Fruit fly (Drosophila melanogaster) whole organism, embryonic: ENCODE results near the gene pigs.
A peak's percentile ranks its signal among the peaks of the same experiment; 100 is the strongest.

ENCODE experiments used
- Asciz ChIP-seq: fragments of 200-800 bp; sonication (Bioruptor generic); optimal IDR thresholded peaks from 2 replicates; lab custom pipeline; 2017; ENCODE audit warnings: missing biosample characterization, mild to moderate bottlenecking, missing genetic modification characterization, missing genetic modification reagents
- Atf3 ChIP-seq: fragments of 200-800 bp; sonication (Bioruptor generic); optimal IDR thresholded peaks from 3 replicates; lab custom pipeline; 2016; ENCODE audit warnings: missing biosample characterization, missing genetic modification characterization
- Atf6 ChIP-seq: fragments of 200-800 bp; sonication (Bioruptor generic); IDR thresholded peaks from 2 replicates; pipeline ENCODE4 v1.3.6; 2022; ENCODE audit warnings: missing biosample characterization, missing genetic modification characterization
- CG10431 ChIP-seq: fragments of 200-800 bp; sonication (Bioruptor generic); optimal IDR thresholded peaks from 3 replicates; lab custom pipeline; 2018; ENCODE audit warnings: missing biosample characterization, mild to moderate bottlenecking, missing genetic modification characterization
- CG10543 ChIP-seq: fragments of 200-800 bp; sonication (Bioruptor generic); optimal IDR thresholded peaks from 3 replicates; lab custom pipeline; 2017; ENCODE audit warnings: missing biosample characterization, mild to moderate bottlenecking, missing genetic modification characterization, moderate library complexity
- CG10654 ChIP-seq: fragments of 200-800 bp; sonication (Bioruptor generic); optimal IDR thresholded peaks from 2 replicates; lab custom pipeline; 2016; ENCODE audit warnings: missing biosample characterization, missing genetic modification characterization
- CG12155 ChIP-seq: fragments of 200-800 bp; sonication (Bioruptor generic); optimal IDR thresholded peaks from 3 replicates; lab custom pipeline; 2016; ENCODE audit warnings: missing biosample characterization, missing genetic modification characterization
- CG12219 ChIP-seq: fragments of 200-800 bp; sonication (Bioruptor generic); optimal IDR thresholded peaks from 3 replicates; lab custom pipeline; 2018; ENCODE audit warnings: missing biosample characterization, mild to moderate bottlenecking, missing genetic modification characterization
- CG12769 ChIP-seq: fragments of 200-800 bp; sonication (Bioruptor generic); optimal IDR thresholded peaks from 2 replicates; lab custom pipeline; 2019; ENCODE audit warnings: missing biosample characterization, mild to moderate bottlenecking, missing genetic modification characterization, moderate library complexity
- CG13424 ChIP-seq: fragments of 200-800 bp; sonication (Bioruptor generic); optimal IDR thresholded peaks from 2 replicates; lab custom pipeline; 2019; ENCODE audit warnings: missing biosample characterization, mild to moderate bottlenecking, missing genetic modification characterization, moderate library complexity
- CG13624 ChIP-seq: fragments of 200-800 bp; sonication (Bioruptor generic); optimal IDR thresholded peaks from 2 replicates; lab custom pipeline; 2016; ENCODE audit warnings: missing biosample characterization, missing genetic modification characterization
- CG2120 ChIP-seq: fragments of 200-800 bp; sonication (Bioruptor generic); optimal IDR thresholded peaks from 3 replicates; lab custom pipeline; 2016; ENCODE audit warnings: missing biosample characterization, missing genetic modification characterization
- CG2875 ChIP-seq: fragments of 200-800 bp; sonication (Bioruptor generic); optimal IDR thresholded peaks from 2 replicates; lab custom pipeline; 2017; ENCODE audit warnings: missing biosample characterization, mild to moderate bottlenecking, missing genetic modification characterization, missing genetic modification reagents
- CG3163 ChIP-seq: fragments of 200-800 bp; sonication (Bioruptor generic); optimal IDR thresholded peaks from 3 replicates; lab custom pipeline; 2016; ENCODE audit warnings: missing biosample characterization, missing genetic modification characterization
- CG4424 ChIP-seq: fragments of 200-800 bp; sonication (Bioruptor generic); optimal IDR thresholded peaks from 3 replicates; lab custom pipeline; 2016; ENCODE audit warnings: missing biosample characterization, missing genetic modification characterization
- CG7786 ChIP-seq: fragments of 200-800 bp; sonication (Bioruptor generic); optimal IDR thresholded peaks from 2 replicates; lab custom pipeline; 2016; ENCODE audit warnings: missing biosample characterization, missing genetic modification characterization
- CG8765 ChIP-seq: fragments of 200-800 bp; sonication (Bioruptor generic); IDR thresholded peaks from 2 replicates; pipeline ENCODE4 v1.3.6; 2022; ENCODE audit warnings: missing biosample characterization, missing genetic modification characterization
- Deaf1 ChIP-seq: fragments of 200-800 bp; optimal IDR thresholded peaks from 3 replicates; lab custom pipeline; 2019; ENCODE audit warnings: missing biosample characterization, mild to moderate bottlenecking, missing genetic modification characterization, moderate library complexity
- Elba2 ChIP-seq: fragments of 200-800 bp; sonication (Bioruptor generic); optimal IDR thresholded peaks from 3 replicates; lab custom pipeline; 2016; ENCODE audit warnings: missing biosample characterization, missing genetic modification characterization
- Ets65A ChIP-seq: fragments of 200-800 bp; sonication (Bioruptor generic); peaks from one replicate; lab custom pipeline; 2016; ENCODE audit warnings: missing biosample characterization, missing genetic modification characterization
- Lim3 ChIP-seq: fragments of 200-800 bp; sonication (Bioruptor generic); IDR thresholded peaks from 2 replicates; pipeline ENCODE4 v1.3.6; 2022; ENCODE audit warnings: missing biosample characterization, missing genetic modification characterization
- Lpt ChIP-seq: fragments of >200 bp; optimal IDR thresholded peaks from 2 replicates; lab custom pipeline; 2018; ENCODE audit warnings: missing biosample characterization, missing genetic modification characterization
- Med ChIP-seq: fragments of 200-800 bp; sonication (Bioruptor generic); peaks from one replicate; lab custom pipeline; 2016; ENCODE audit warnings: missing biosample characterization, missing genetic modification characterization, mild to moderate bottlenecking, inconsistent platforms, moderate library complexity
- NC2β ChIP-seq: fragments of 200-800 bp; sonication (Bioruptor generic); optimal IDR thresholded peaks from 2 replicates; lab custom pipeline; 2016; ENCODE audit warnings: missing biosample characterization, missing genetic modification characterization
- Neu2 ChIP-seq: fragments of 200-800 bp; sonication (Bioruptor generic); optimal IDR thresholded peaks from 3 replicates; lab custom pipeline; 2016; ENCODE audit warnings: missing biosample characterization, missing genetic modification characterization, borderline replicate concordance
- Sin3A ChIP-seq: fragments of >200 bp; optimal IDR thresholded peaks from 2 replicates; lab custom pipeline; 2018
- abd-A ChIP-seq: fragments of 200-800 bp; sonication (Bioruptor generic); optimal IDR thresholded peaks from 3 replicates; lab custom pipeline; 2019; ENCODE audit warnings: missing biosample characterization, mild to moderate bottlenecking, missing genetic modification characterization, moderate library complexity
- amos ChIP-seq: fragments of 200-800 bp; sonication (Bioruptor generic); IDR thresholded peaks from 2 replicates; pipeline ENCODE4 v1.3.6; 2022; ENCODE audit warnings: missing biosample characterization, missing genetic modification characterization; ENCODE audit not compliant: partially characterized antibody
- ap ChIP-seq: fragments of 200-800 bp; sonication (Bioruptor generic); IDR thresholded peaks from 2 replicates; pipeline ENCODE4 v1.3.6; 2022; ENCODE audit warnings: missing biosample characterization, missing genetic modification characterization
- az2 ChIP-seq: fragments of 200-800 bp; sonication (Bioruptor generic); optimal IDR thresholded peaks from 3 replicates; lab custom pipeline; 2016; ENCODE audit warnings: missing biosample characterization, missing genetic modification characterization
- bigmax ChIP-seq: fragments of 200-800 bp; sonication (Bioruptor generic); optimal IDR thresholded peaks from 2 replicates; lab custom pipeline; 2018; ENCODE audit warnings: missing biosample characterization, mild to moderate bottlenecking, missing genetic modification characterization
- btn ChIP-seq: fragments of 200-800 bp; sonication (Bioruptor generic); optimal IDR thresholded peaks from 2 replicates; lab custom pipeline; 2016; ENCODE audit warnings: missing biosample characterization, missing genetic modification characterization
- cg ChIP-seq: fragments of 200-800 bp; sonication (Bioruptor generic); optimal IDR thresholded peaks from 3 replicates; lab custom pipeline; 2019; ENCODE audit warnings: missing biosample characterization, mild to moderate bottlenecking, missing genetic modification characterization, moderate library complexity
- chm ChIP-seq: fragments of 200-800 bp; sonication (Bioruptor generic); IDR thresholded peaks from 2 replicates; pipeline ENCODE4 v1.3.6; 2022; ENCODE audit warnings: missing biosample characterization, missing genetic modification characterization
- croc ChIP-seq: fragments of 200-800 bp; sonication (Bioruptor generic); conservative IDR thresholded peaks from 3 replicates; pipeline ENCODE4 v1.3.6; 2022; ENCODE audit warnings: missing biosample characterization, missing genetic modification characterization
- dm ChIP-seq: fragments of 200-800 bp; sonication (Bioruptor generic); optimal IDR thresholded peaks from 3 replicates; lab custom pipeline; 2016; ENCODE audit warnings: missing biosample characterization, missing genetic modification characterization
- ewg ChIP-seq: fragments of 200-800 bp; sonication (Bioruptor generic); optimal IDR thresholded peaks from 3 replicates; lab custom pipeline; 2017; ENCODE audit warnings: mild to moderate bottlenecking, missing biosample characterization, missing genetic modification reagents, missing genetic modification characterization
- fd3F ChIP-seq: fragments of 200-800 bp; sonication (Bioruptor generic); optimal IDR thresholded peaks from 2 replicates; lab custom pipeline; 2018; ENCODE audit warnings: missing biosample characterization, mild to moderate bottlenecking, missing genetic modification characterization, moderate library complexity
- gcm ChIP-seq: fragments of 200-800 bp; sonication (Bioruptor generic); optimal IDR thresholded peaks from 2 replicates; lab custom pipeline; 2019; ENCODE audit warnings: missing biosample characterization, mild to moderate bottlenecking, missing genetic modification characterization, moderate library complexity
- insv ChIP-seq, 2 experiments: fragments of 200-800 bp; sonication (Bioruptor generic); optimal IDR thresholded peaks; 3 replicates each; lab custom pipeline; 2016 to 2018; ENCODE audit warnings: missing biosample characterization in 2 of 2, missing genetic modification characterization in 2 of 2
- jigr1 ChIP-seq: fragments of 200-800 bp; sonication (Bioruptor generic); IDR thresholded peaks from 3 replicates; pipeline ENCODE4 v1.3.6; 2022; ENCODE audit warnings: missing biosample characterization, missing genetic modification characterization
- lola ChIP-seq, 3 experiments: fragments of >200 bp in 2 of 3; fragments of 200-800 bp in 1 of 3; sonication (Bioruptor generic) in 1 of 3; optimal IDR thresholded peaks; 2 replicates each; lab custom pipeline; 2017 to 2019; ENCODE audit warnings: missing biosample characterization in 3 of 3, missing genetic modification characterization in 3 of 3, mild to moderate bottlenecking in 1 of 3, moderate library complexity in 1 of 3
- maf-S ChIP-seq: fragments of 200-800 bp; sonication (Bioruptor generic); optimal IDR thresholded peaks from 2 replicates; lab custom pipeline; 2016; ENCODE audit warnings: missing biosample characterization, missing genetic modification characterization
- pfk ChIP-seq: fragments of 200-800 bp; sonication (Bioruptor generic); optimal IDR thresholded peaks from 2 replicates; lab custom pipeline; 2018; ENCODE audit warnings: missing biosample characterization, mild to moderate bottlenecking, missing genetic modification characterization, moderate library complexity
- pnt ChIP-seq: fragments of 200-800 bp; sonication (Bioruptor generic); optimal IDR thresholded peaks from 3 replicates; lab custom pipeline; 2016; ENCODE audit warnings: missing biosample characterization, missing genetic modification characterization
- sens ChIP-seq: fragments of 200-800 bp; sonication (Bioruptor generic); peaks from one replicate; lab custom pipeline; 2016; ENCODE audit warnings: missing biosample characterization, missing genetic modification characterization
- sens-2 ChIP-seq: fragments of 200-800 bp; sonication (Bioruptor generic); IDR thresholded peaks from 2 replicates; pipeline ENCODE4 v1.3.6; 2022; ENCODE audit warnings: missing biosample characterization, missing genetic modification characterization
- slp2 ChIP-seq: fragments of 200-800 bp; sonication (Bioruptor generic); optimal IDR thresholded peaks from 2 replicates; lab custom pipeline; 2016; ENCODE audit warnings: missing biosample characterization, missing genetic modification characterization
- tup ChIP-seq: fragments of 200-800 bp; sonication (Bioruptor generic); optimal IDR thresholded peaks from 2 replicates; lab custom pipeline; 2016; ENCODE audit warnings: missing biosample characterization, mild to moderate bottlenecking, missing genetic modification characterization, moderate library complexity
- usp ChIP-seq: fragments of >200 bp; optimal IDR thresholded peaks from 2 replicates; lab custom pipeline; 2017; ENCODE audit warnings: missing biosample characterization, missing genetic modification characterization
- wdn ChIP-seq: fragments of 200-800 bp; sonication (Bioruptor generic); IDR thresholded peaks from 2 replicates; pipeline ENCODE4 v1.3.6; 2022; ENCODE audit warnings: missing biosample characterization, missing genetic modification characterization

The pigs gene

dm6 chrX:6700263-6700989 is 100.6 kb downstream of the pigs start (continued):
- TF ChIP-seq CG7786 (GFP tag; lab: Kevin White, UChicago) = no peak
- no peak for TF ChIP-seq pfk
- peak; percentile 3 for TF ChIP-seq CG12155
- no peak for TF ChIP-seq CG2120 (GFP tag; lab: Kevin White, UChicago)
- TF ChIP-seq Neu2 (GFP tag; lab: Kevin White, UChicago) = no peak
- TF ChIP-seq gcm (GFP tag; lab: Kevin White, UChicago) = no peak
- no peak for TF ChIP-seq Lim3
- TF ChIP-seq jigr1 (GFP tag; lab: Robert Waterston, UW) = no peak
- TF ChIP-seq CG13424 (tag; lab: Kevin White, UChicago) = no peak
- no peak for TF ChIP-seq Elba2 (GFP tag; lab: Kevin White, UChicago)
- no peak for TF ChIP-seq lola (GFP tag; optimal IDR thresholded peaks at IDR 0.05; lab: Kevin White, UChicago)
- TF ChIP-seq Med (GFP tag; lab: Kevin White, UChicago) = peak; percentile 64
- no peak; the same call in 1 of the 2 replicates for TF ChIP-seq Atf6 (GFP tag; lab: Robert Waterston, UW)
- no peak for TF ChIP-seq ap (GFP tag; lab: Robert Waterston, UW)
- TF ChIP-seq CG12769 (tag; lab: Kevin White, UChicago) = peak; percentile 20
- no peak for TF ChIP-seq fd3F (GFP tag; lab: Kevin White, UChicago)
- TF ChIP-seq CG10654 (GFP tag; lab: Kevin White, UChicago) = no peak
- TF ChIP-seq Atf3 = no peak
- no peak for TF ChIP-seq tup
- no peak for TF ChIP-seq Sin3A (lab: Kevin White, UChicago)
- TF ChIP-seq CG2875 (GFP tag; lab: Kevin White, UChicago) = no peak
- no peak for TF ChIP-seq Ets65A
- TF ChIP-seq CG10543 (GFP tag; lab: Kevin White, UChicago) = peak; percentile 22
- TF ChIP-seq NC2β (GFP tag; lab: Kevin White, UChicago) = no peak
- TF ChIP-seq ewg = no peak
- TF ChIP-seq slp2 (GFP tag; lab: Kevin White, UChicago) = no peak
- TF ChIP-seq sens-2 (GFP tag; lab: Robert Waterston, UW) = no peak
- TF ChIP-seq maf-S (GFP tag; lab: Kevin White, UChicago) = no peak
- TF ChIP-seq chm (GFP tag; lab: Robert Waterston, UW) = peak; percentile 32; the same call in 1 of the 2 replicates
- TF ChIP-seq az2 (GFP tag; lab: Kevin White, UChicago) = no peak
- no peak for TF ChIP-seq CG13624 (GFP tag; lab: Kevin White, UChicago)
- TF ChIP-seq insv (GFP tag; optimal IDR thresholded peaks at IDR 0.05; lab: Kevin White, UChicago) = no peak
- TF ChIP-seq croc = no peak
- TF ChIP-seq CG10431 (GFP tag; lab: Kevin White, UChicago) = no peak
- no peak for TF ChIP-seq bigmax (GFP tag; lab: Kevin White, UChicago)
- TF ChIP-seq wdn = no peak
- TF ChIP-seq abd-A (tag; lab: Kevin White, UChicago) = peak; percentile 59
- peak; percentile 24 for TF ChIP-seq Deaf1 (tag; lab: Kevin White, UChicago)
- TF ChIP-seq Lpt (GFP tag; lab: Kevin White, UChicago) = no peak
- no peak for TF ChIP-seq CG12219 (GFP tag; lab: Kevin White, UChicago)
- TF ChIP-seq amos (GFP tag; lab: Robert Waterston, UW) = no peak
- TF ChIP-seq btn (GFP tag; lab: Kevin White, UChicago) = no peak
- TF ChIP-seq pnt = no peak
- TF ChIP-seq dm (GFP tag; lab: Kevin White, UChicago) = no peak
- TF ChIP-seq cg (GFP tag; lab: Kevin White, UChicago) = peak; percentile 75
- no peak for TF ChIP-seq CG4424
- TF ChIP-seq CG8765 (GFP tag; lab: Robert Waterston, UW) = no peak
- TF ChIP-seq CG3163 (GFP tag; lab: Kevin White, UChicago) = no peak
- peak; percentile 74 for TF ChIP-seq sens (GFP tag; lab: Kevin White, UChicago)
- no peak for TF ChIP-seq usp (GFP tag; lab: Kevin White, UChicago)
- TF ChIP-seq Asciz (GFP tag; lab: Kevin White, UChicago) = peak; percentile 38
